Worm (Caenorhabditis elegans) whole organism, young adult: ENCODE data around the gene rap-1.

Source experiments
- B0035.1 ChIP-seq: sonication (generic microtip); optimal IDR thresholded peaks from 2 replicates; lab custom pipeline; 2016; ENCODE audit warnings: missing genetic modification characterization, mild to moderate bottlenecking, missing compliant biosample characterization, missing genotype, missing genetic modification reagents
- attf-3 ChIP-seq: fragments of 200-800 bp; sonication (Bioruptor generic); conservative IDR thresholded peaks from 2 replicates; pipeline ENCODE4 v1.3.6; 2022; ENCODE audit warnings: missing genetic modification reagents, missing genetic modification characterization, missing compliant biosample characterization
- attf-6 ChIP-seq: fragments of 200-800 bp; sonication (Bioruptor generic); IDR thresholded peaks from 2 replicates; pipeline ENCODE4 v1.3.6; 2022; ENCODE audit warnings: missing genetic modification reagents, missing genetic modification characterization, missing compliant biosample characterization
- cebp-1 ChIP-seq, 2 experiments: fragments of 200-800 bp in 1 of 2; sonication (Bioruptor generic) in 1 of 2; sonication (generic microtip) in 1 of 2; IDR thresholded peaks in 1 of 2; optimal IDR thresholded peaks in 1 of 2; 2 replicates each; pipeline versions ENCODE4 v1.3.6 to Lab custom; 2017 to 2022; ENCODE audit warnings: missing compliant biosample characterization in 2 of 2, missing genetic modification characterization in 2 of 2, mild to moderate bottlenecking in 1 of 2, missing genetic modification reagents in 1 of 2, moderate library complexity in 1 of 2
- ceh-27 ChIP-seq: fragments of 200-800 bp; sonication (Bioruptor generic); optimal IDR thresholded peaks from 2 replicates; lab custom pipeline; 2018; ENCODE audit warnings: mild to moderate bottlenecking, missing genetic modification characterization, moderate library complexity, missing compliant biosample characterization
- lsy-27 ChIP-seq: sonication (generic microtip); optimal IDR thresholded peaks from 2 replicates; lab custom pipeline; 2017; ENCODE audit warnings: missing genetic modification characterization, mild to moderate bottlenecking, missing compliant biosample characterization, antibody characterized with exemption, missing genotype, borderline replicate concordance; ENCODE audit not compliant: insufficient read depth
- unc-62 ChIP-seq: fragments of 150-350 bp; optimal IDR thresholded peaks from 2 replicates; lab custom pipeline; 2014; ENCODE audit warnings: missing biosample characterization, missing genetic modification reagents, missing genetic modification characterization
- ztf-18 ChIP-seq: sonication (generic microtip); optimal IDR thresholded peaks from 2 replicates; lab custom pipeline; 2016; ENCODE audit warnings: missing genotype, mild to moderate bottlenecking, missing genetic modification characterization, missing compliant biosample characterization

DNA sequence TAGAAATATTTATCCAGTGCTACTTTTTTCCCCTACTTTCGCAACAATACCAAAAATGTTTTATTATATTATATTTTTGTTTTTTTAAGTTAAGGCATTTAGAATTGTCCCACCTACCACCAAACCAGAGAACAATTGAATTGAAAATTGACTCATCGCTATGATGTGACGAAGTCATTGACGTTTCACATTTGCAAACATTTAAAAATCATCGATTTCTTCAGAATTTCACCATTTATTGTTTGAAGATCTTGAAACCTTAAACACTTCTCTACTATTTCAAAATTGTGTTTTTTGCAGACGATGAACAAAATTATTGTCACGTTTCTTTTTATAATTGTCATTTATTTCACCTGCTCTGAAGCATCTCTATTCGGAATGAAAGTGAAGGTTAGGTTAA, 37.5 kb downstream of the rap-1 start, which contains the start of gene C09G9.8:
- no peak for TF ChIP-seq attf-6 (GFP tag; lab: Robert Waterston, UW)
- no peak for TF ChIP-seq cebp-1 (GFP tag; IDR thresholded peaks at IDR 0.05; lab: Robert Waterston, UW)
- TF ChIP-seq cebp-1 (tag; optimal IDR thresholded peaks at IDR 0.05; lab: Kevin White, UChicago) = no peak
- no peak for TF ChIP-seq ztf-18
- TF ChIP-seq ceh-27 = no peak
- no peak for TF ChIP-seq unc-62
- no peak for TF ChIP-seq B0035.1 (tag; lab: Kevin White, UChicago)
- no peak for TF ChIP-seq lsy-27 (tag; lab: Kevin White, UChicago)
- TF ChIP-seq attf-3 = no peak
